Worm (Caenorhabditis elegans) whole organism, L4/young adult: ENCODE results near the gene skr-5.

ENCODE experiments used
- W03F9.2 ChIP-seq: fragments of 150-350 bp; optimal IDR thresholded peaks from 2 replicates; lab custom pipeline; 2014; ENCODE audit warnings: missing biosample characterization, missing genetic modification characterization
- dao-5 ChIP-seq: sonication (generic microtip); optimal IDR thresholded peaks from 2 replicates; lab custom pipeline; 2016; ENCODE audit warnings: missing genotype, missing genetic modification characterization, moderate library complexity, missing compliant biosample characterization
- him-1 ChIP-seq: sonication (generic microtip); optimal IDR thresholded peaks from 2 replicates; lab custom pipeline; 2016; ENCODE audit warnings: missing genotype, missing genetic modification reagents, missing genetic modification characterization, missing compliant biosample characterization

The skr-5 gene

DNA sequence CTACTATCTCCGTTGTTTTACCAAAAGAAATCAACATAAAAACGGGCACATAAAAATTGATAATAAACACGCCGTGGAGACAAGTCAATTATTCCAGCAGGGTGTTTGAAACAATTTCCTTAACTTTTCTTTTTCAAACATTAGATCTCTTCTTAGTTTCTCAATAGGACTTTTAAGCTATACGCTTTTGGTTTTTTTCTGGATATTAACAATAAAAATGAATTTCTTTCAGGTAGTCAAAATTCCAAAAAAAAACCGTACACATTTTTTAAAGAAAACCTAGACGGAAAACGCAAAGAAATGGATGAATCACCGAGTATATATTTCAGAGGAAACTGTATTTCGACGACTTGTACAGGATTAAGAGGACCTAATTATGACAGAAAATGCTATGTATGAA, 16.4 kb upstream of the skr-5 start, which contains the start of gene fbxa-185:
TSS of gene fbxa-185 (plus strand) at position 301 of the 400 bp plus-strand sequence.
- TF ChIP-seq him-1 (no peak), W03F9.2 (no peak), dao-5 (no peak)

DNA sequence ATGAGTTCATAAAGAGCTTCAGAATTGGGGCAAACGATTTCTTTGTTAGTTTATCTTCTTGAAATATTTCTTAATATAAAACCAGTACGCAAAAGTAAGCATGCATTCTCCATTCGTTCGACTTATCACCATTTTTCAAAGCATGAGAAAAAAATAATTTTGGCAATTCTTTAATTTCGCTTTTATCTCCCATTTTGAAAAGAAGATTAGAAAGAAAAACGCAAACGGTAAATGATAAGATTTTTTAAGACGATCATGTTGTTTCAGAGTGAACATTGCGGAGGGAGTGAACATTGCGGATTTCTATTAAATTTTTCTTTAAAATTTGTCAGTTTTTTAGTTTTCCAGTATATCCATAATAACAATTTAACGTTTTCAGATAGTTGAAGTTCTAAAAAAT, 8.4 kb upstream of the skr-5 start:
- TF ChIP-seq him-1 = no peak
- no peak for TF ChIP-seq W03F9.2
- no peak for TF ChIP-seq dao-5

DNA sequence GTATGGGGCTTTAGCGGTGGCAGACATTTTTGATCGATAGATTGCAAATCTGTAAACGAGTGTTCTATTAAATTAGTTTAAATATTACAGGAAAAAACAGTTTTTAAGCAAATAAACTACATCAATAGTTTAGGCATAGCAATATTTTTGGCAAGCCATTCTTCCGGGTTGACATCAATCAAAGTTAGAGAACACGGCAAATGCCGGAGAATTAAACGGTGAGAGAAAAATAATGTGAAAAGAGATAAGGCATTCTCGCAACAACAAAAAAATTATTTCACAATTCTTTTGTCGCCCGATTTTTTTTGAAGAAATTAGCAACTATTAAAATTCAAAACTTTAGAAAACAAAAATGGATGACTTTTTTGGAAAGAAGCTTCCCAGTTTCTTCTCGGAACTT, 2.8 kb upstream of the skr-5 start, which contains the start of the genes fbxa-188 and fbxa-189:
TSS of gene fbxa-188 (minus strand) at position 51 of the 400 bp plus-strand sequence.
TSS of gene fbxa-189 (plus strand) at position 339 of the 400 bp plus-strand sequence.
- no peak for TF ChIP-seq dao-5
- no peak for TF ChIP-seq W03F9.2
- no peak for TF ChIP-seq him-1

DNA sequence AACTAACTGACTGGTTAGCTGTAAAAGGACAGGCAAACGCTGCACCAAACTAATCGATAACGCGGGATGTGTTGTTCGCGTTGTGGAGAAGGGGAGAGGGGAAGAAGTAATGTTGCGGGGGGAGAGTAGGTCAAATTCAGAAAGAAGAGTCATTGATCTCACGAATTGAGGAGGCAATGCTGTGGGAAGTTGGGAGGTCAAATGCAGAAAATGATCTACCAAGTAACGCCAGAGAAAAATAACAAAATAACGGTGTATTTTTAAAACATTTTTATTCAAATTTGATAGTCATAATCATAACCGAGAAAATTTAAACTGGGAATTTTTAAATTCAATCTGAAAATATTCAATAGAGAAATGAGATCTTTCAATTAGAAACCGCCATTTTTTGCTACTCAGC, 2.4 kb downstream of the skr-5 start, which contains the start of gene lsy-27:
TSS of gene lsy-27 (minus strand) at position 101 of the 400 bp plus-strand sequence.
- TF ChIP-seq him-1 (no peak), W03F9.2 (no peak), dao-5 (no peak)

DNA sequence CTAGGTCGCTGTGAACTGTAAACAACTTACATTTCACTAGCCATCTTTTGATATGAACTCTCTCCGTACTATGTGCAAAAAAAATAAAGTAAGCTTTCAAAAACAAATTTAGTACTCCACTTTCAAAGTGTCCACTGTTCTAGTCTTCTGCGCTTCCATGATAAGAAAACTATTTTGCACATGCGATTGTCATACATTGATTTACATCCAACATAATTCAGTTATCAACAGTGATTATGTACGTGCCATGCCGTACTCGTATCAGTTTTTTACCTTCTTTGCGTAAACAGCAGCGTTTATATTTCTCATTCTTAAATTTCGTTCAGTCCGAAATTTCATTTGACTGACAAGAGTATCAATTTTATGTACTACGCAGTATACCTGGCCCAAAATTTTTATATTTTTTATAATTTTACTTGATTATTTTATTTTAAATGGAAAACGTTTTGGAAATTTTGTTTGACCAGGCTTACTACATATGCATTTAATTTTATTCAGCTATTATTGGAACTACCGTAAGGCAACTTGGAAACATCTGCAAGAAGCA, 5.2 kb downstream of the skr-5 start, which contains the start of the genes fbxa-134 and F47H4.2:
TSS of gene fbxa-134 (minus strand) at position 44 of the 547 bp plus-strand sequence.
TSS of gene F47H4.2 (plus strand) at position 497 of the 547 bp plus-strand sequence.
- TF ChIP-seq W03F9.2 (peak; percentile 14), him-1 (no peak), dao-5 (no peak)

DNA sequence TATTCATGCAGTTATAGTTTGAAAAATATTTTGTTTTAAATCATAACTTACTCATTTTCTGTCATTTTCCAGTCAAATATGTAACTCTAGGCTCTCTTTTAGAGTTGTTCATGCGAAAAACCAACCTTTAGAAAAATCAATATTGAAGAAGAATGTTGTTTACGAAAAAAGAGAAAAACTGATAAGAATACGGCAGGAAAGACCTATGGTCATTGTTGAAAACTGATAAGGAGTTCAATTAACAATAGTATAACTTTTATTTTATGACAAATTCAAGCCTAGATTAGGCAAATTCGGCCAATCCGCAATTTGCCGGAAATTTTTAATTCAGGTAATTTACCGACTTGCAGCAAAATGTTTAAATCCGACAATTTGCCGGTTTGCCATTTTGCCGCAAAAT, 28.9 kb downstream of the skr-5 start, which contains the start of gene Y20C6A.1:
TSS of gene Y20C6A.1 (minus strand) at position 107 of the 400 bp plus-strand sequence.
- TF ChIP-seq dao-5 (no peak), him-1 (no peak), W03F9.2 (no peak)

DNA sequence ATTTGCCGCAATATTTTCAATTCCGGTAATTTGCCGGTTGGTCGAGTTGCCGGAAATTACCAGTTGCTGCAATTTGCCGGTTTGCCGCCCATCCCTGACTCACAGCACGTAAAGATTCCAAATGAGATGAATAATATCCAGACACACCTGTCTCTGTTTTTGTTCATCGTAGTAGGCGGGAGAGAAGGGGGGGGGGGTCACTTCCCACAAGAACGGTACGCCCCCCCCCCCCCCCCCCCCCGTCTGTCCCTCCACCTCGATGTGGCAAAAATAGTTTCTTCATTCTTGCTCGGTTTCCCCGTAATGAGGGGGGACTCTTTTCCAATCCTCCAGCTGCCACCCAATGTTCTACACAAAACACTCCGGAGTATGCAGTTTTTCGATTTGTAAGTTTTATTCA, 29.4 kb downstream of the skr-5 start, which contains the start of gene fbxb-7:
TSS of gene fbxb-7 (plus strand) at position 267 of the 400 bp plus-strand sequence.
- TF ChIP-seq him-1 (no peak), dao-5 (no peak), W03F9.2 (no peak)

DNA sequence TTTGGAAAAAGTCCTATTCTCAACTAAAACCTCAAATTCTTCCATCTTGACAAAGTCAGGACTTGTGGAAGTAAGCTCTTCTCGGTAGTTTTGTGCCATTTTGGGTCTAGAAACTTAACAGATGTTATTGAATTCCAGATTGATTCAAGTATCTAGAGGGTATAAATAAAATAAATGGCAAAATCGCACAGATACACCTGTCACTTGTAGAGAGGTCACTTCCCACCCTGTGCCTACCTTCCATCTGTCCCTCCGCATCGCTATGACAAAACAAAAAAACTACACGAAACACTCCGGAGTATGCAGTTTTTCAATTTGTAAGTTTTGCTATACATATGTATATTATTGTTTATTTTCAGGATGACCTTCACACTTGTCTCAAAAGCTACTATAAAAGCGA, 32.2 kb downstream of the skr-5 start, which contains the start of gene Y20C6A.4:
TSS of gene Y20C6A.4 (plus strand) at position 301 of the 400 bp plus-strand sequence.
- no peak for TF ChIP-seq him-1
- TF ChIP-seq dao-5 = no peak
- no peak for TF ChIP-seq W03F9.2

DNA sequence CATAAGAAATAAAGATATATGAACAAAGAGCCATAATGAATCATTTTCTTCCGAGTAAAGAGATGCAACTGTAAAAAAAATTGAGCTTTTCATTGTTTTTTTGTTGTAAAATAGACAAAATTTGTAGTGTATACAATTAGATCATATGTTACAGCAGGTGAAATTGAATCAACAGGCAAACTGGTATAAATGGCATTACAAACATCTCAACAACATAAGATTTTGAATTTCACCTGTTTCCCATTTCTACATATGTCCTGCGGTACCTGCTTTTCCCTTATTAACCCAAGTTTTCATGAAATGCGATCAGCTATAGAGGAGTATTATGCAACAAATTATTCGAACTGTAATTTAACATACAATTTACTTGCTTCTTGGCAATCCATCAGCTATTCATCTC, 47.7 kb downstream of the skr-5 start, which contains the start of gene srh-120:
TSS of gene srh-120 (plus strand) at position 301 of the 400 bp plus-strand sequence.
- TF ChIP-seq dao-5 (no peak), him-1 (no peak), W03F9.2 (no peak)
